Worm (Caenorhabditis elegans): Measurements from ENCODE around the gene srsx-30.

ce11 chrV:10112187-10112586 lies 46.4 kb upstream of the srsx-30 start, which contains the start of gene C08B6.3:
- no peak for TF ChIP-seq him-1 (tag; optimal IDR thresholded peaks at IDR 0.05)
- no peak for TF ChIP-seq dao-5 (tag; optimal IDR thresholded peaks at IDR 0.05)
- TF ChIP-seq W03F9.2 (tag; optimal IDR thresholded peaks at IDR 0.05): no peak
